Worm (Caenorhabditis elegans): ENCODE results near the gene mec-18.
A peak's percentile ranks its signal among the peaks of the same experiment; 100 is the strongest.

mec-18 gene

DNA sequence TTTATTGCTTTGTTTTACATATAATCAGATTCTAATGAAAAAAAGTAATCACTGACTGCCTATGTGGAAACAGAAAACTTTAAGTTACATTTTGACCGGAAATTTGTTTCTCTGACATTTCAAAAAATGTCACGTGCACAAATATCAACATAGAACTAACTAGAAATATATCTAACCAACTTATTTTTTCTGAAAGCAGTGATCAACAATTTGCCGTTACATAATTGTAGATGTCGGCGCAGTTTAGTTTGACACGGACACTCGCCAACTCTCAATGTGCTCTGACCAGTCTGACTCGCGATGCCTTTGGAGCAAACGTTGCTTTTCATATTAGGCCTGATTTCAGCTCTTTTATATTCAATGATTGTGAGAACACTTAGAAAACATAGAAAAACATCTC, 17.3 kb downstream of the mec-18 start, which contains the start of gene srv-6:
srv-6 (plus strand) TSS at position 301 of the 400 bp plus-strand sequence.
- TF ChIP-seq mdl-1 (tag; optimal IDR thresholded peaks at IDR 0.05) = no peak
- no peak for TF ChIP-seq sma-3 (GFP tag; optimal IDR thresholded peaks at IDR 0.05)
- TF ChIP-seq crh-2 (tag; optimal IDR thresholded peaks at IDR 0.05) = no peak
- TF ChIP-seq aly-2 (tag; optimal IDR thresholded peaks at IDR 0.05) = no peak
- no peak for TF ChIP-seq Y55F3AM.14 (GFP tag; optimal IDR thresholded peaks at IDR 0.05)
- no peak for TF ChIP-seq unc-62 (GFP tag; optimal IDR thresholded peaks at IDR 0.05)
- no peak for TF ChIP-seq ztf-1 (GFP tag; conservative IDR thresholded peaks at IDR 0.05)
- no peak for TF ChIP-seq lin-39 (tag; optimal IDR thresholded peaks at IDR 0.05)
- TF ChIP-seq dmd-4 (tag; optimal IDR thresholded peaks at IDR 0.05) = no peak
- TF ChIP-seq egl-27 (tag; optimal IDR thresholded peaks at IDR 0.05) = no peak
- TF ChIP-seq ZK546.5 (tag; optimal IDR thresholded peaks at IDR 0.05) = no peak

DNA sequence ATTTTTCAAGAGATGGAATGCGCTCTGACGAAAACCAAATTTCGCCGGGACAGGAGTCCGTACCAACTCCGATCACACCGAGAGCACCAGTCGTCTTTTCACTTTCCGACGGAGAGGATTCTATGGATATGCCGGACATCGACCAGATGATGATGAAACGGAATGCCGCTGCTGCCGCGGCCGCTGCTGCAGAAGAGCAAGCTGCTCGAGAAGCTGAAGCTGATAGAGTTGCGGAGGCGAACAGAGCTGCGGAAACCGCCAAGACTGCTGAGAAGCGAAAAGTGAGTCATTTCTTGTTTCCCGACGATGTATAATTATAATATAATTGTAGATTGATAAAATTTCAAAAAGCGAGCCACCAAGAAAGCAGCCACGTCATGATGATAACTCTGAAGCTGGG, 18.6 kb downstream of the mec-18 start:
- TF ChIP-seq nhr-6 (tag; optimal IDR thresholded peaks at IDR 0.05) (no peak), blmp-1 (tag; optimal IDR thresholded peaks at IDR 0.05; ENCODE audit: insufficient read depth) (no peak), gmeb-1 (tag; optimal IDR thresholded peaks at IDR 0.05) (no peak), dmd-4 (tag; optimal IDR thresholded peaks at IDR 0.05) (no peak), elt-3 (tag; optimal IDR thresholded peaks at IDR 0.05) (no peak), C34F6.9 (tag; optimal IDR thresholded peaks at IDR 0.05) (no peak), crh-2 (tag; optimal IDR thresholded peaks at IDR 0.05) (no peak), lin-11 (tag; optimal IDR thresholded peaks at IDR 0.05) (no peak)

DNA sequence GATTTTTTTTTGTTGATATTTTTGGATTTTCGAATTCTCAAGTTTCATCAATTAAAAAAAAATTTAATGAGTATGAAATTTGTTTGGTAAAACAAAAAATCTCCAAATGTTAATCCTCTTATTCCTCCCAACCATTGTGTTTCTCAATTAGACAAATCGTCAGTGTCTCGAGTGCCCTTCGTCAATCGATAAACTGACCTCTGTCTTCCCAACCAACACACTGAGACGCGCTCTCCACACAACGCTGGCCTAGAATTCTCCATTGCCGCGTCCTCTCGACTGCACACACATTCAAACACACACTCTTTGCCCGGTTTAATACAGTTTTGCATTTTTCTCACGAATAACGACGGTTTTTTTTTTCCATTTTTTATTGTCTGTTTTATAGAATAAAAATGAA, 19.2 kb downstream of the mec-18 start, which contains the start of gene taf-11.1:
taf-11.1 (plus strand) TSS at position 389 of the 400 bp plus-strand sequence.
- TF ChIP-seq C34F6.9 (tag; optimal IDR thresholded peaks at IDR 0.05) (peak; percentile 22), nhr-129 (tag; optimal IDR thresholded peaks at IDR 0.05) (peak; percentile 50), mab-5 (tag; optimal IDR thresholded peaks at IDR 0.05) (no peak), lsy-2 (tag; optimal IDR thresholded peaks at IDR 0.05) (peak in 1 of 2 experiments; percentile 50), dmd-4 (tag; optimal IDR thresholded peaks at IDR 0.05) (no peak), unc-55 (GFP tag; optimal IDR thresholded peaks at IDR 0.05) (peak; percentile 7), crh-2 (tag; optimal IDR thresholded peaks at IDR 0.05) (peak; percentile 54), fos-1 (tag; optimal IDR thresholded peaks at IDR 0.05) (peak; percentile 27)

DNA sequence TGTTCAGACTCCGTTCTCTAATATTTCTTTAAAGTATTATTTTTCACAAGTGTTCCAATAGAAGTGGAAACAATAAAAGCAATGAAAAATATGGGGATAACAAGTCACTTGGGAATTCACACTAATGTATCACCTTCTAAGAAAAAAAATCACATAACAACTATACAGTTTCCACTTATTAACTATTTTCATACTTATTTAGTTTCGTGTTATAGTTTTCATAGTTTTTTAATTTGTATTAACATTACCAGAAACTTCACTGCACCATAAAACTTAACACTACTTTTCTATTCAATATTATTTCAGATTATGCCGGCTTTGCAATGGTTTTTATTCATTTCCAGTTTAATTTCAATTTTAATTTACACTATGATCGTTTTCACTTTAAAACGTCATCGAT, 22.0 kb downstream of the mec-18 start, which contains the start of gene srv-5:
srv-5 (plus strand) TSS at position 301 of the 400 bp plus-strand sequence.
- TF ChIP-seq ztf-4 (tag; optimal IDR thresholded peaks at IDR 0.05) (no peak), zag-1 (tag; optimal IDR thresholded peaks at IDR 0.05) (no peak), nhr-10 (tag; optimal IDR thresholded peaks at IDR 0.05) (no peak), mdl-1 (tag; optimal IDR thresholded peaks at IDR 0.05) (no peak), F13H6.1 (tag; optimal IDR thresholded peaks at IDR 0.05) (no peak), ZK546.5 (tag; optimal IDR thresholded peaks at IDR 0.05) (no peak), ztf-1 (GFP tag; conservative IDR thresholded peaks at IDR 0.05) (no peak), alr-1 (tag; optimal IDR thresholded peaks at IDR 0.05) (no peak), gmeb-1 (tag; optimal IDR thresholded peaks at IDR 0.05) (no peak), nhr-77 (tag; optimal IDR thresholded peaks at IDR 0.05) (no peak), elt-3 (tag; optimal IDR thresholded peaks at IDR 0.05) (no peak), ztf-11 (tag; optimal IDR thresholded peaks at IDR 0.05) (no peak), sem-4 (tag; optimal IDR thresholded peaks at IDR 0.05) (no peak), Y55F3AM.14 (GFP tag; optimal IDR thresholded peaks at IDR 0.05) (no peak), nhr-11 (tag; optimal IDR thresholded peaks at IDR 0.05) (no peak)

DNA sequence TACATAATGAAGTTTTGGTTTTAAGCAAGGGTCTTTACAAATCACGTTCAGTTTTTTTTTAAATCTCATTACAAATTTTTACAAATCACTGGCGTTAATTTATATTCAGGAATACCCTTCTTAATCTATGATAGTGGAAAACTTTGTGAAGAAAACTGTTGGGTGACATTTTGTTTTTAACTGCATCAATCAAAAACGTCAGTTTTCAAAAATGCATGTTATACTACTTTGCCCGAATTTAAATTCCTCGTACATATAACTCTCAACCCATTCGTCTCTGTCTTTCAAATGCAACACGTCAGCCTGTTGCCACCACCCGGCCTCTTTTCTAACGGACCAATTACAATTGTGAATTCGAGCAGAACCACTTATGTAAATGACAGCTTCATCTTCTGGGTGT, 25.1 kb downstream of the mec-18 start, which contains the start of gene hlh-13:
hlh-13 (plus strand) TSS at position 301 of the 400 bp plus-strand sequence.
- TF ChIP-seq zag-1 (tag; optimal IDR thresholded peaks at IDR 0.05) = no peak
- TF ChIP-seq peb-1 (tag; optimal IDR thresholded peaks at IDR 0.05) = no peak
- TF ChIP-seq elt-1 (tag; optimal IDR thresholded peaks at IDR 0.05) = no peak
- TF ChIP-seq lin-11 (tag; optimal IDR thresholded peaks at IDR 0.05) = no peak
- TF ChIP-seq lin-13 (GFP tag; optimal IDR thresholded peaks at IDR 0.05) = no peak
- no peak for TF ChIP-seq nhr-10 (tag; optimal IDR thresholded peaks at IDR 0.05)
- TF ChIP-seq snpc-4 (tag; optimal IDR thresholded peaks at IDR 0.05) = no peak
- TF ChIP-seq dmd-4 (tag; optimal IDR thresholded peaks at IDR 0.05) = no peak
- TF ChIP-seq ama-1 (optimal IDR thresholded peaks at IDR 0.05) = no peak
- no peak for TF ChIP-seq sma-3 (GFP tag; optimal IDR thresholded peaks at IDR 0.05)
- no peak for TF ChIP-seq mbf-1 (tag; optimal IDR thresholded peaks at IDR 0.05)
- no peak for TF ChIP-seq sem-4 (tag; optimal IDR thresholded peaks at IDR 0.05)
- TF ChIP-seq nhr-129 (tag; optimal IDR thresholded peaks at IDR 0.05) = no peak
- TF ChIP-seq mdl-1 (tag; optimal IDR thresholded peaks at IDR 0.05) = no peak
- no peak for TF ChIP-seq skn-1 (tag; optimal IDR thresholded peaks at IDR 0.05)

Measured in whole organism, L2 larva.